Worm (Caenorhabditis elegans) whole organism, L4 larva: ENCODE results near the gene C53A3.4.

Source experiments
- ceh-82 ChIP-seq: sonication (generic microtip); optimal IDR thresholded peaks from 2 replicates; lab custom pipeline; 2017; ENCODE audit warnings: missing biosample characterization, missing genetic modification characterization
- nhr-102 ChIP-seq: sonication (generic microtip); optimal IDR thresholded peaks from 2 replicates; lab custom pipeline; 2016; ENCODE audit warnings: mild to moderate bottlenecking, missing genetic modification characterization, moderate library complexity, missing compliant biosample characterization
- nhr-25 ChIP-seq: sonication (generic microtip); optimal IDR thresholded peaks from 2 replicates; lab custom pipeline; 2017; ENCODE audit warnings: missing genetic modification characterization, mild to moderate bottlenecking, missing compliant biosample characterization, antibody characterized with exemption, moderate library complexity, borderline replicate concordance; ENCODE audit not compliant: insufficient read depth
- unc-62 ChIP-seq, 3 experiments: fragments of 150-350 bp in 1 of 3; sonication (generic microtip); optimal IDR thresholded peaks in 2 of 3; peaks in 1 of 3; 1 replicate in 1 of 3; 2 replicates in 2 of 3; lab custom pipeline; 2014 to 2017; ENCODE audit warnings: missing biosample characterization in 3 of 3, missing genetic modification characterization in 3 of 3, missing genetic modification reagents in 3 of 3, missing genotype in 1 of 3

DNA sequence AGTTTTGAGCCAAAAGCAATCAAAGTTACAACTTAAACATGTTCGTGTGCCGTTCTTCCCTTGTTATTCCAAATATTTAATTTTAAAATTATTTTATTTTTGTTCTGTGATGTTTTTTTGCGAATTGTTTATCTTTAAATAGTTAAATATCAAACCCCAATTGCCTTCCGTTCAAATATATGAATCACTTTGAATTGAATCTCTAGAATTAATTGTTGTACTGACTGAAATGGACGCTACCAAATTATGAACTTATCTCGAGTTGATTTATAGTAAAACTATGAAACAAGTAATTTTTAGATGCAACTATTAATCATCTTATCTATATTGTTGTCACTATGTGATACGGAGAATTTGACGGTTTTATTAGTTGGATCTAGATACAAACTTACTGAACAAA, 33.4 kb upstream of the C53A3.4 start, which contains the start of gene ZC250.2:
- no peak for TF ChIP-seq ceh-82 (tag; lab: Kevin White, UChicago)
- no peak for TF ChIP-seq nhr-25 (tag; lab: Kevin White, UChicago)
- no peak for TF ChIP-seq unc-62 (GFP tag; optimal IDR thresholded peaks at IDR 0.05 in 1 of 2; lab: Kevin White, UChicago)
- TF ChIP-seq unc-62 (tag; optimal IDR thresholded peaks at IDR 0.05; lab: Kevin White, UChicago): no peak
- TF ChIP-seq nhr-102 (tag; lab: Kevin White, UChicago): no peak
